Worm (Caenorhabditis elegans): ENCODE data around the gene mlt-7.

DNA sequence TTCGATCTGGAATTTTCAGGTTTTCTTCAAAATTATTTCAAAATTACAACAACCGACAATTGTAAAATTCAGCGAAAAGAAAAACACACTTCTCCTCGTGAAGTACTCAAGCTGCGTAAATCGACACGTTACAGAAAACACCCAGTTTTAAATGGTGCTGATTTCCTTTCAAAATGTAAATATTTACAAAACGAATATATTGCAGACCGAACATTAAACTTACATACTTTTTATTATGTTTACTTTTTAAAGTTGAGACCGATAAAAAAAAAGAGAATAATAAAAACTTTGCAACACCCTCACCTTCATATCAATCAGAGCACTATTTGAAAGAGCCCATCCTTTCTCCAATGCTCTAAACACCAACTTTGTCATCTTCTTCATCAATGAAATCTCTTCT is 22.0 kb upstream of the mlt-7 start:
- TF ChIP-seq ztf-11 (tag; optimal IDR thresholded peaks at IDR 0.05) (no peak), ama-1 (optimal IDR thresholded peaks at IDR 0.05) (no peak), unc-62 (GFP tag; optimal IDR thresholded peaks at IDR 0.05) (no peak), nhr-11 (tag; optimal IDR thresholded peaks at IDR 0.05) (no peak), nhr-77 (tag; optimal IDR thresholded peaks at IDR 0.05) (no peak), ZK546.5 (tag; optimal IDR thresholded peaks at IDR 0.05) (no peak), unc-39 (tag; optimal IDR thresholded peaks at IDR 0.05) (no peak), F13H6.1 (tag; optimal IDR thresholded peaks at IDR 0.05) (no peak), nhr-21 (tag; optimal IDR thresholded peaks at IDR 0.05) (no peak), nhr-23 (tag; optimal IDR thresholded peaks at IDR 0.05) (no peak), mbf-1 (tag; optimal IDR thresholded peaks at IDR 0.05) (no peak), nhr-237 (tag; optimal IDR thresholded peaks at IDR 0.05) (no peak), fos-1 (tag; optimal IDR thresholded peaks at IDR 0.05) (no peak), elt-1 (tag; optimal IDR thresholded peaks at IDR 0.05) (no peak)

Data from whole organism, L2 larva.